Worm (Caenorhabditis elegans): ENCODE results near the gene str-33.

Gene str-33

DNA sequence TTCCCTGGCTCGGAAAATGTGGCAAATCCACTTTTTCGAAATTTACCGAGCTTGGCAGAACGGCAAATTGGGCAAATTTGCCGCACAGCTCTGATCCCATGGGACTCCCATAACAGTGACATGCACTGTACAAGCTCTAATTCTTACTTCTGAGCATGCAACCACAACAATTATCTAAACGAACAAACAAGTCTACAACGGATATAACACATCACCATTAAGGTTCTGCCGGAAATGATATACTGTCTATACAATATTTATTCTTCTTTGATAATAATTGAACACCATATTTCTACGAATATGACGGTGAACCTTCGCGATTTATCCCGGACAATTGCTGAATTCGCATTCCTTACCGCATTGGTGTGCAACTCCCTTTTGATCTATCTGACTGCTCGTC, at the start of gene str-33:
Gene str-33, plus strand, starts transcription at position 301 of the 400 bp plus-strand sequence.
- no peak for TF ChIP-seq sdz-12 (GFP tag; optimal IDR thresholded peaks at IDR 0.05)
- no peak for TF ChIP-seq lin-1 (GFP tag; IDR thresholded peaks at IDR 0.05)
- no peak for TF ChIP-seq zfp-2 (tag; optimal IDR thresholded peaks at IDR 0.05)
- no peak for TF ChIP-seq zag-1 (tag; optimal IDR thresholded peaks at IDR 0.05)
- no peak for TF ChIP-seq daf-12 (tag; optimal IDR thresholded peaks at IDR 0.05)
- TF ChIP-seq ama-1 (optimal IDR thresholded peaks at IDR 0.05): no peak
- TF ChIP-seq spr-3 (GFP tag; optimal IDR thresholded peaks at IDR 0.05): no peak
- no peak for TF ChIP-seq lin-29 (GFP tag; IDR thresholded peaks at IDR 0.05)
- TF ChIP-seq nhr-41 (GFP tag; IDR thresholded peaks at IDR 0.05): no peak
- no peak for TF ChIP-seq gei-8 (GFP tag; optimal IDR thresholded peaks at IDR 0.05)
- no peak for TF ChIP-seq php-3 (GFP tag; IDR thresholded peaks at IDR 0.05)
- no peak for TF ChIP-seq lsy-2 (tag; optimal IDR thresholded peaks at IDR 0.05)
- TF ChIP-seq ZK546.5 (tag; optimal IDR thresholded peaks at IDR 0.05): no peak
- no peak for TF ChIP-seq nhr-237 (tag; optimal IDR thresholded peaks at IDR 0.05)
- TF ChIP-seq R02D3.7 (tag; optimal IDR thresholded peaks at IDR 0.05): no peak
- TF ChIP-seq spr-1 (tag; optimal IDR thresholded peaks at IDR 0.05): no peak
- no peak for TF ChIP-seq hmg-1.1 (GFP tag; IDR thresholded peaks at IDR 0.05)
- TF ChIP-seq D1046.2 (GFP tag; IDR thresholded peaks at IDR 0.05): no peak

DNA sequence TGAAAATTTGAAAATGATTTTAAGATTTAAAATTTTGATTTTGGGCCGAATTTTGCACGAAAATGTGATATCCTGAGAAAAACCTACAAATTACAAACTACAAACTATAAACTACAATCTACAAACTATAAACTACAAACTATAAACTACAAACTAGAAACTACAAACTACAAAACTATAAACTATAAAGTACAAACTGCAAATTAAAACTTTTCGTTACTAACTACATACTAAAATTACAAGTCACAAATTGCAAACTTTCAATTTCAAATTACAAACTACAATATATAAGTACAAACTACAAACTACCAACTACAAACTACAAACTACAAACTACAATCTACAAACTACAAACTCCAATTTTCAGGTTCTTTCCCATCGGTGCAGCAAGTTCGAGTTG, 44.8 kb upstream of the str-33 start:
- TF ChIP-seq nhr-76 (tag; optimal IDR thresholded peaks at IDR 0.05): no peak
- TF ChIP-seq madf-5 (GFP tag; IDR thresholded peaks at IDR 0.05): no peak
- TF ChIP-seq nhr-28 (tag; optimal IDR thresholded peaks at IDR 0.05): peak; percentile 92
- no peak for TF ChIP-seq lin-39 (tag; optimal IDR thresholded peaks at IDR 0.05)
- TF ChIP-seq arid-1 (GFP tag; conservative IDR thresholded peaks at IDR 0.05): no peak
- no peak for TF ChIP-seq set-16 (GFP tag; IDR thresholded peaks at IDR 0.05)
- no peak for TF ChIP-seq zfp-3 (GFP tag; conservative IDR thresholded peaks at IDR 0.05)

DNA sequence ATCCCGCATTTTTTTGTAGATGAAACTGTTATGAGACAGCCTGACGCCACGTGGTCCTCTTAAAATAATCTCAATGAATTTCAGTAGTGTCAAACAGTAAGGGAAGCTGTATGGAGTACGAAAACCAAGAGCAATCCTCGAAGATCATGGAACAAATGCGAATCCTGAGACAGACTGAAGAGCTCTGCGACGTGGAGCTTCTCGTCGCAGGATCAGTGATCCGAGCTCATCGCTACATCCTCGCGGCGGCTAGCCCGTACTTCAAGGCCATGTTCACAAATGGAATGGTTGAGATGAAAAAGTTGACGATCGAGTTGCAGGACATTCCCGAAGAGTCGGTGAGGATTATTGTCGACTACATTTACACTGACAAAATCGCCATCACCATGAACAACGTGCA, 44.1 kb upstream of the str-33 start:
- TF ChIP-seq dmd-9 (GFP tag; IDR thresholded peaks at IDR 0.05): no peak
- TF ChIP-seq aha-1 (tag): peak; percentile 96

DNA sequence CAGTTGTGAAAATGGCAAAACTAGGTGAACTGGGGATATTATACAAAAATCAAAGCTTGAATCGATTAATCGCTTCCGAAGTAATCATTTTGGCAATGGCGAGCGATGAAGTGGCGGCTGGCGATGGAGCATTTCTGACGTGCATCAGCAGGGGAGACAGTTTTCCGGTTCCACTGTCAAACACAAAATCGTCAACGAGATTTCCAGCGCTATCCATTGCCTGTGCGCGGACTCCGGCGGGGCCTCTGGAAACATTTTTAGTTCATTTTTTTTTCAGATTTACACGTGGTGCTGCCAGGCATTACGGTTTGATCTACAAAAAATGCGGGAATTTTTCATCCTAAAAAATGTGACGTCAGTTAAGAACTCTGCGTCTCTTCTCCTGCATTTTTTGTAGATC, 39.8 kb upstream of the str-33 start:
- peak; percentile 6; the same call in 1 of the 2 replicates for TF ChIP-seq tra-1 (GFP tag; IDR thresholded peaks at IDR 0.05)
- TF ChIP-seq lin-29 (GFP tag; IDR thresholded peaks at IDR 0.05): no peak

DNA sequence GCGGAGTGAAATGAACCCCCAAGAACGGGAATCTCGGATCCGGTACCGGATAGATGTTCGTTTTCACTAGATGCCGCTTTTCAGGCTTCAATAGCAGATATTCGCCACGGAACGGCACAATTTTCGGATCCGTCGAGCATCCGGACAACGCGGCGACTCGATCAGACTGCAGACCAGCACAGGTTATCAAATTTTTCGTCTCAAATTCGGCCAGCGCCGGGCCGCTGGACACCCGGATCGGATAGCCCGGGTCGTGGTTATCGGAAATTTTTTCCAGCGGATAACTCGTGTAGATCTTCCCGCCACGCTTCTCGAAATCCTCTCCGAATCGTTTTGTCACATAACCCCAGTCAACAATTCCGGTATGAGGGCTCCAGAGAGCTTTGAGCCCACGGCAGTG, 37.9 kb upstream of the str-33 start:
- no peak for TF ChIP-seq lin-38 (GFP tag; IDR thresholded peaks at IDR 0.05)
- peak; percentile 59 for TF ChIP-seq set-16 (GFP tag; IDR thresholded peaks at IDR 0.05)

DNA sequence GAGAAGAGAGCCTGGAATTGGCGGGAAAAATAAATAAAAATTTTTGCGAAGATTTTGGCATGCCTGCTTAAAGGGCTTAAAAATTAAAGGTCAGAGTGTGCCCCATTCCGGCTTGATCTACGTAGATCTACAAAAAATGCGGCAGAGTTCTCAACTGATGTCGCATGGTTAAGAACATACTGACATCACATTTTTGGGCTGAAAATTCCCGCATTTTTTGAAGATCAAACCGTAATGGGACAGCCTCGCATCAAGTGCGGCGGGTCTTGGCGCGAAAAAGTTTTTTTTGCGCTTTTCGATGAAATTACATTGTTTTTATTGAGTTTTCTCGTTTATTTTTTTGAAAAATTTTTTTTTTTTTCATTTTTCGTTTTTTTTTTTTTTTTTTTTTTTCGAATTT, 37.4 kb upstream of the str-33 start:
- TF ChIP-seq unc-130 (GFP tag; optimal IDR thresholded peaks at IDR 0.05): no peak
- no peak for TF ChIP-seq dve-1 (tag; optimal IDR thresholded peaks at IDR 0.05; ENCODE audit: insufficient read depth)
- TF ChIP-seq lin-15B (tag; optimal IDR thresholded peaks at IDR 0.05): no peak
- no peak for TF ChIP-seq dmd-6 (GFP tag; IDR thresholded peaks at IDR 0.05)
- TF ChIP-seq mep-1 (tag; optimal IDR thresholded peaks at IDR 0.05): no peak
- TF ChIP-seq gei-8 (GFP tag; optimal IDR thresholded peaks at IDR 0.05): no peak
- no peak for TF ChIP-seq daf-16 (GFP tag; optimal IDR thresholded peaks at IDR 0.05)
- TF ChIP-seq daf-16 (tag; optimal IDR thresholded peaks at IDR 0.05): no peak
- no peak for TF ChIP-seq skn-1 (tag; optimal IDR thresholded peaks at IDR 0.05)
- no peak for TF ChIP-seq ctbp-1 (GFP tag; IDR thresholded peaks at IDR 0.05)

All from whole organism, L4 larva.